Fruit fly (Drosophila melanogaster): ENCODE measurements around the gene CG5618.

The CG5618 gene

dm6 chr3L:20348581-20349093 is 4.6 kb upstream of the CG5618 start:
- TF ChIP-seq ttk (optimal IDR thresholded peaks at IDR 0.05), result no peak
- TF ChIP-seq Sin3A (optimal IDR thresholded peaks at IDR 0.05), result no peak
- TF ChIP-seq insv (optimal IDR thresholded peaks at IDR 0.05), result no peak
- TF ChIP-seq Myc (optimal IDR thresholded peaks at IDR 0.05), result no peak
- TF ChIP-seq h (optimal IDR thresholded peaks at IDR 0.05), result no peak
- no peak for TF ChIP-seq psq (optimal IDR thresholded peaks at IDR 0.05)

dm6 chr3L:20349333-20349924 is 3.8 kb upstream of the CG5618 start:
- TF ChIP-seq h (optimal IDR thresholded peaks at IDR 0.05), result no peak
- no peak for TF ChIP-seq Myc (optimal IDR thresholded peaks at IDR 0.05)
- no peak for TF ChIP-seq insv (optimal IDR thresholded peaks at IDR 0.05)
- no peak for TF ChIP-seq Sin3A (optimal IDR thresholded peaks at IDR 0.05)
- no peak for TF ChIP-seq ttk (optimal IDR thresholded peaks at IDR 0.05)
- TF ChIP-seq psq (optimal IDR thresholded peaks at IDR 0.05), result no peak

dm6 chr3L:20353726-20354332 is 580 bp downstream of the CG5618 start:
- TF ChIP-seq h (optimal IDR thresholded peaks at IDR 0.05) (no peak), insv (optimal IDR thresholded peaks at IDR 0.05) (no peak)

- TF ChIP-seq psq (optimal IDR thresholded peaks at IDR 0.05), result no peak
- TF ChIP-seq Myc (optimal IDR thresholded peaks at IDR 0.05), result no peak
- no peak for TF ChIP-seq insv (optimal IDR thresholded peaks at IDR 0.05)
- TF ChIP-seq Sin3A (optimal IDR thresholded peaks at IDR 0.05), result no peak
- TF ChIP-seq h (optimal IDR thresholded peaks at IDR 0.05), result no peak
- no peak for TF ChIP-seq ttk (optimal IDR thresholded peaks at IDR 0.05)
These were observed 1.1 kb downstream of the CG5618 start for dm6 chr3L:20354363-20354762.

dm6 chr3L:20354872-20355271 is 1.6 kb downstream of the CG5618 start:
- TF ChIP-seq Sin3A (optimal IDR thresholded peaks at IDR 0.05) (no peak), insv (optimal IDR thresholded peaks at IDR 0.05) (no peak), ttk (optimal IDR thresholded peaks at IDR 0.05) (no peak), h (optimal IDR thresholded peaks at IDR 0.05) (no peak)

dm6 chr3L:20356613-20357012 is 3.4 kb downstream of the CG5618 start, which contains the start of gene kin17:
Gene kin17 (plus strand): TSS chr3L:20356807.
- TF ChIP-seq psq (optimal IDR thresholded peaks at IDR 0.05) (no peak), Myc (optimal IDR thresholded peaks at IDR 0.05) (no peak), Sin3A (optimal IDR thresholded peaks at IDR 0.05) (no peak), h (optimal IDR thresholded peaks at IDR 0.05) (no peak), ttk (optimal IDR thresholded peaks at IDR 0.05) (no peak), insv (optimal IDR thresholded peaks at IDR 0.05) (no peak)

- TF ChIP-seq h (optimal IDR thresholded peaks at IDR 0.05), result no peak
- no peak for TF ChIP-seq psq (optimal IDR thresholded peaks at IDR 0.05)
- no peak for TF ChIP-seq Myc (optimal IDR thresholded peaks at IDR 0.05)
- no peak for TF ChIP-seq ttk (optimal IDR thresholded peaks at IDR 0.05)
- no peak for TF ChIP-seq Sin3A (optimal IDR thresholded peaks at IDR 0.05)
- TF ChIP-seq insv (optimal IDR thresholded peaks at IDR 0.05), result no peak
These were observed 5.0 kb downstream of the CG5618 start, which contains the start of gene CG5665 for dm6 chr3L:20358212-20358611. Gene CG5665 (plus strand): TSS chr3L:20358512.

dm6 chr3L:20361389-20361788 is 8.1 kb downstream of the CG5618 start, which contains the start of gene Prim2:
Gene Prim2 (minus strand): TSS chr3L:20361585.
- no peak for TF ChIP-seq Sin3A (optimal IDR thresholded peaks at IDR 0.05)
- no peak for TF ChIP-seq ttk (optimal IDR thresholded peaks at IDR 0.05)
- TF ChIP-seq Myc (optimal IDR thresholded peaks at IDR 0.05), result no peak
- no peak for TF ChIP-seq h (optimal IDR thresholded peaks at IDR 0.05)
- no peak for TF ChIP-seq insv (optimal IDR thresholded peaks at IDR 0.05)
- TF ChIP-seq psq (optimal IDR thresholded peaks at IDR 0.05), result no peak

- TF ChIP-seq insv (optimal IDR thresholded peaks at IDR 0.05) (no peak), ttk (optimal IDR thresholded peaks at IDR 0.05) (no peak), psq (optimal IDR thresholded peaks at IDR 0.05) (no peak), Sin3A (optimal IDR thresholded peaks at IDR 0.05) (no peak), h (optimal IDR thresholded peaks at IDR 0.05) (no peak), Myc (optimal IDR thresholded peaks at IDR 0.05) (no peak)
These were observed 12.8 kb downstream of the CG5618 start for dm6 chr3L:20366074-20366473.

dm6 chr3L:20366674-20367372 is 13.6 kb downstream of the CG5618 start, which contains the start of the genes Toll-9 and in:
Gene Toll-9 (minus strand): TSS chr3L:20366724.
Gene in (plus strand): TSS chr3L:20367198.
- TF ChIP-seq Sin3A (optimal IDR thresholded peaks at IDR 0.05), result no peak
- TF ChIP-seq Myc (optimal IDR thresholded peaks at IDR 0.05), result no peak
- no peak for TF ChIP-seq psq (optimal IDR thresholded peaks at IDR 0.05)
- TF ChIP-seq insv (optimal IDR thresholded peaks at IDR 0.05), result no peak
- TF ChIP-seq h (optimal IDR thresholded peaks at IDR 0.05), result no peak
- TF ChIP-seq ttk (optimal IDR thresholded peaks at IDR 0.05), result no peak

- TF ChIP-seq ttk (optimal IDR thresholded peaks at IDR 0.05) (no peak), h (optimal IDR thresholded peaks at IDR 0.05) (no peak), psq (optimal IDR thresholded peaks at IDR 0.05) (no peak), Myc (optimal IDR thresholded peaks at IDR 0.05) (no peak), insv (optimal IDR thresholded peaks at IDR 0.05) (no peak), Sin3A (optimal IDR thresholded peaks at IDR 0.05) (no peak)
These were observed 16.8 kb downstream of the CG5618 start, which contains the start of gene CG13247 for dm6 chr3L:20370013-20370412. Gene CG13247 (plus strand): TSS chr3L:20370313.

- no peak for TF ChIP-seq Myc (optimal IDR thresholded peaks at IDR 0.05)
- TF ChIP-seq h (optimal IDR thresholded peaks at IDR 0.05), result no peak
- TF ChIP-seq insv (optimal IDR thresholded peaks at IDR 0.05), result no peak
- TF ChIP-seq Sin3A (optimal IDR thresholded peaks at IDR 0.05), result no peak
- no peak for TF ChIP-seq ttk (optimal IDR thresholded peaks at IDR 0.05)
- no peak for TF ChIP-seq psq (optimal IDR thresholded peaks at IDR 0.05)
These were observed 22.2 kb downstream of the CG5618 start for dm6 chr3L:20375467-20375866.

Measured in Kc167 (cell line).